Worm (Caenorhabditis elegans) whole organism, L4 larva: ENCODE measurements around the gene nlp-17.

Experiments used
- F10B5.3 ChIP-seq: sonication (generic microtip); optimal IDR thresholded peaks from 2 replicates; lab custom pipeline; 2016; ENCODE audit warnings: mild to moderate bottlenecking, missing genetic modification characterization, missing compliant biosample characterization
- F44E2.7 ChIP-seq: fragments of 200-800 bp; sonication (Bioruptor generic); IDR thresholded peaks from 2 replicates; pipeline ENCODE4 v2.1.2; 2022; ENCODE audit warnings: missing genetic modification characterization, missing compliant biosample characterization
- F49E8.2 ChIP-seq: sonication (generic microtip); optimal IDR thresholded peaks from 2 replicates; lab custom pipeline; 2016; ENCODE audit warnings: missing compliant biosample characterization, mild to moderate bottlenecking, missing genetic modification characterization, borderline replicate concordance
- T20F7.1 ChIP-seq: fragments of 200-800 bp; sonication (Bioruptor generic); optimal IDR thresholded peaks from 2 replicates; lab custom pipeline; 2018; ENCODE audit warnings: mild to moderate bottlenecking, missing genetic modification characterization, missing compliant biosample characterization
- T26A8.4 ChIP-seq: fragments of 200-800 bp; sonication (Bioruptor generic); IDR thresholded peaks from 2 replicates; pipeline ENCODE4 v1.3.6; 2022; ENCODE audit warnings: missing genetic modification characterization, missing compliant biosample characterization
- Y75B8A.6 ChIP-seq: fragments of 200-800 bp; sonication (Bioruptor generic); IDR thresholded peaks from 2 replicates; pipeline ENCODE4 v1.3.6; 2022; ENCODE audit warnings: missing genetic modification reagents, missing genetic modification characterization, missing compliant biosample characterization
- aly-2 ChIP-seq: sonication (generic microtip); optimal IDR thresholded peaks from 2 replicates; lab custom pipeline; 2018; ENCODE audit warnings: missing biosample characterization, missing genetic modification characterization
- arid-1 ChIP-seq: fragments of 200-800 bp; sonication (Bioruptor generic); conservative IDR thresholded peaks from 2 replicates; pipeline ENCODE4 v1.3.6; 2022; ENCODE audit warnings: missing genetic modification reagents, missing genetic modification characterization, missing compliant biosample characterization
- ceh-44 ChIP-seq: fragments of 200-800 bp; sonication (Bioruptor generic); IDR thresholded peaks from 2 replicates; pipeline ENCODE4 v1.3.6; 2022; ENCODE audit warnings: missing genetic modification reagents, missing genetic modification characterization, missing compliant biosample characterization
- ceh-62 ChIP-seq: sonication (generic microtip); optimal IDR thresholded peaks from 2 replicates; lab custom pipeline; 2017; ENCODE audit warnings: missing biosample characterization, missing genetic modification characterization
- ces-1 ChIP-seq: fragments of 150-350 bp; sonication (generic microtip); optimal IDR thresholded peaks from 4 replicates; lab custom pipeline; 2014; ENCODE audit warnings: missing biosample characterization, missing genetic modification reagents, missing genetic modification characterization
- daf-8 ChIP-seq: fragments of 200-800 bp; sonication (Bioruptor generic); IDR thresholded peaks from 2 replicates; pipeline ENCODE4 v1.3.6; 2022; ENCODE audit warnings: missing genetic modification characterization, missing compliant biosample characterization
- egl-27 ChIP-seq: sonication (generic microtip); optimal IDR thresholded peaks from 3 replicates; lab custom pipeline; 2017; ENCODE audit warnings: missing biosample characterization, missing genetic modification reagents, missing genetic modification characterization
- hlh-11 ChIP-seq: fragments of 200-800 bp; sonication (Bioruptor generic); optimal IDR thresholded peaks from 2 replicates; lab custom pipeline; 2018; ENCODE audit warnings: mild to moderate bottlenecking, missing genetic modification characterization, missing compliant biosample characterization
- jun-1 ChIP-seq: fragments of 150-350 bp; optimal IDR thresholded peaks from 2 replicates; lab custom pipeline; 2014; ENCODE audit warnings: missing biosample characterization, missing genetic modification reagents, missing genetic modification characterization
- lim-7 ChIP-seq: fragments of 200-800 bp; sonication (Bioruptor generic); IDR thresholded peaks from 2 replicates; pipeline ENCODE4 v1.3.6; 2022; ENCODE audit warnings: missing genetic modification characterization, missing compliant biosample characterization
- lin-13 ChIP-seq: fragments of 150-350 bp; optimal IDR thresholded peaks from 2 replicates; lab custom pipeline; 2014; ENCODE audit warnings: missing biosample characterization, missing genetic modification reagents, missing genetic modification characterization
- lin-29 ChIP-seq: fragments of 200-800 bp; sonication (Bioruptor generic); IDR thresholded peaks from 2 replicates; pipeline ENCODE4 v1.3.6; 2022; ENCODE audit warnings: missing genetic modification reagents, missing genetic modification characterization, missing compliant biosample characterization
- lin-38 ChIP-seq: fragments of 200-800 bp; sonication (Bioruptor generic); IDR thresholded peaks from 2 replicates; pipeline ENCODE4 v1.3.6; 2022; ENCODE audit warnings: missing genetic modification reagents, missing genetic modification characterization, missing compliant biosample characterization
- lin-39 ChIP-seq: fragments of 150-350 bp; optimal IDR thresholded peaks from 2 replicates; lab custom pipeline; 2014; ENCODE audit warnings: missing biosample characterization, missing genetic modification reagents, missing genetic modification characterization
- madf-5 ChIP-seq, 2 experiments: fragments of 200-800 bp; sonication (Bioruptor generic); IDR thresholded peaks; 2 replicates each; pipeline ENCODE4 v1.3.6; 2022; ENCODE audit warnings: missing compliant biosample characterization in 2 of 2, missing genetic modification characterization in 2 of 2
- mdl-1 ChIP-seq, 2 experiments: fragments of 150-350 bp in 1 of 2; sonication (generic microtip) in 1 of 2; optimal IDR thresholded peaks; 2 replicates each; lab custom pipeline; 2014 to 2017; ENCODE audit warnings: missing biosample characterization in 2 of 2, missing genetic modification characterization in 2 of 2
- mdt-29 ChIP-seq: fragments of 200-800 bp; sonication (Bioruptor generic); IDR thresholded peaks from 2 replicates; pipeline ENCODE4 v1.3.6; 2022; ENCODE audit warnings: missing genetic modification reagents, missing genetic modification characterization, missing compliant biosample characterization
- mxl-2 ChIP-seq: fragments of 200-800 bp; sonication (Bioruptor generic); conservative IDR thresholded peaks from 2 replicates; pipeline ENCODE4 v1.3.6; 2022; ENCODE audit warnings: missing genetic modification reagents, missing genetic modification characterization, missing compliant biosample characterization
- nhr-10 ChIP-seq: fragments of 150-350 bp; optimal IDR thresholded peaks from 2 replicates; lab custom pipeline; 2014; ENCODE audit warnings: missing biosample characterization, missing genetic modification characterization
- nhr-102 ChIP-seq: sonication (generic microtip); optimal IDR thresholded peaks from 2 replicates; lab custom pipeline; 2016; ENCODE audit warnings: mild to moderate bottlenecking, missing genetic modification characterization, moderate library complexity, missing compliant biosample characterization
- nhr-48 ChIP-seq: sonication (generic microtip); optimal IDR thresholded peaks from 2 replicates; lab custom pipeline; 2016; ENCODE audit warnings: mild to moderate bottlenecking, missing genetic modification characterization, missing compliant biosample characterization
- nhr-77 ChIP-seq: fragments of 150-350 bp; optimal IDR thresholded peaks from 2 replicates; lab custom pipeline; 2014; ENCODE audit warnings: missing biosample characterization, missing genetic modification characterization
- pha-4 ChIP-seq, 2 experiments: fragments of 150-350 bp in 1 of 2; fragments of 200-800 bp in 1 of 2; sonication (Bioruptor generic) in 1 of 2; IDR thresholded peaks in 1 of 2; optimal IDR thresholded peaks in 1 of 2; 2 replicates each; pipeline versions ENCODE4 v1.3.6 to Lab custom; 2014 to 2022; ENCODE audit warnings: missing genetic modification characterization in 2 of 2, missing genetic modification reagents in 2 of 2, missing biosample characterization in 1 of 2, missing compliant biosample characterization in 1 of 2
- rbr-2 ChIP-seq: sonication (generic microtip); optimal IDR thresholded peaks from 2 replicates; lab custom pipeline; 2016; ENCODE audit warnings: missing genotype, missing genetic modification characterization, missing compliant biosample characterization
- saeg-2 ChIP-seq: fragments of 200-800 bp; sonication (Bioruptor generic); IDR thresholded peaks from 2 replicates; pipeline ENCODE4 v1.3.6; 2022; ENCODE audit warnings: missing genetic modification reagents, missing genetic modification characterization, missing compliant biosample characterization
- sdz-12 ChIP-seq: fragments of 200-800 bp; sonication (Bioruptor generic); optimal IDR thresholded peaks from 2 replicates; lab custom pipeline; 2018; ENCODE audit warnings: mild to moderate bottlenecking, missing genetic modification characterization, missing compliant biosample characterization
- snpc-4 ChIP-seq: fragments of 150-350 bp; optimal IDR thresholded peaks from 2 replicates; lab custom pipeline; 2014; ENCODE audit warnings: missing biosample characterization, missing genetic modification characterization
- tag-97 ChIP-seq: fragments of 200-800 bp; sonication (Bioruptor generic); IDR thresholded peaks from 2 replicates; pipeline ENCODE4 v1.3.6; 2022; ENCODE audit warnings: missing genetic modification characterization, missing compliant biosample characterization
- unc-62 ChIP-seq, 3 experiments: fragments of 150-350 bp in 1 of 3; sonication (generic microtip); optimal IDR thresholded peaks in 2 of 3; peaks in 1 of 3; 1 replicate in 1 of 3; 2 replicates in 2 of 3; lab custom pipeline; 2014 to 2017; ENCODE audit warnings: missing biosample characterization in 3 of 3, missing genetic modification characterization in 3 of 3, missing genetic modification reagents in 3 of 3, missing genotype in 1 of 3
- zip-2 ChIP-seq: fragments of 150-350 bp; optimal IDR thresholded peaks from 2 replicates; lab custom pipeline; 2014; ENCODE audit warnings: missing biosample characterization, missing genetic modification characterization
- ztf-7 ChIP-seq: fragments of 150-350 bp; optimal IDR thresholded peaks from 2 replicates; lab custom pipeline; 2014; ENCODE audit warnings: missing biosample characterization, missing genetic modification characterization

nlp-17 gene

ce11 chrIV:13482469-13482868 lies 23.1 kb downstream of the nlp-17 start, which contains the start of gene Y38H8A.1:
Gene Y38H8A.1 (plus strand): TSS chrIV:13482769.
- no peak for TF ChIP-seq mdl-1 (tag; optimal IDR thresholded peaks at IDR 0.05; lab: Kevin White, UChicago)
- no peak for TF ChIP-seq rbr-2 (tag; lab: Kevin White, UChicago)
- no peak for TF ChIP-seq jun-1 (tag; lab: Kevin White, UChicago)
- TF ChIP-seq ceh-62 (tag; lab: Kevin White, UChicago), result no peak
- no peak for TF ChIP-seq lin-29 (GFP tag; lab: Robert Waterston, UW)
- no peak for TF ChIP-seq T20F7.1
- no peak for TF ChIP-seq lin-39 (tag; lab: Kevin White, UChicago)
- TF ChIP-seq hlh-11 (tag; lab: Kevin White, UChicago), result no peak
- TF ChIP-seq nhr-102 (tag; lab: Kevin White, UChicago), result no peak
- TF ChIP-seq nhr-10 (tag; lab: Kevin White, UChicago), result no peak
- TF ChIP-seq mxl-2 (GFP tag; lab: Robert Waterston, UW), result no peak
- no peak for TF ChIP-seq ceh-44
- TF ChIP-seq T26A8.4 (GFP tag; lab: Robert Waterston, UW), result no peak

- TF ChIP-seq snpc-4 (tag; lab: Kevin White, UChicago), result no peak
- no peak for TF ChIP-seq ztf-7
- no peak for TF ChIP-seq nhr-77 (tag; lab: Kevin White, UChicago)
- TF ChIP-seq saeg-2 (GFP tag; lab: Robert Waterston, UW), result no peak
- no peak for TF ChIP-seq ceh-44
- TF ChIP-seq zip-2, result no peak
- no peak for TF ChIP-seq jun-1 (tag; lab: Kevin White, UChicago)
- no peak for TF ChIP-seq lin-13 (GFP tag; lab: Kevin White, UChicago)
- no peak for TF ChIP-seq pha-4 (GFP tag; IDR thresholded peaks at IDR 0.05; lab: Robert Waterston, UW)
- no peak for TF ChIP-seq pha-4 (tag; optimal IDR thresholded peaks at IDR 0.05; lab: Kevin White, UChicago)
- TF ChIP-seq mdl-1 (tag; optimal IDR thresholded peaks at IDR 0.05; lab: Kevin White, UChicago), result no peak
- no peak for TF ChIP-seq mdt-29 (GFP tag; lab: Robert Waterston, UW)
- no peak for TF ChIP-seq lin-38 (GFP tag; lab: Robert Waterston, UW)
- TF ChIP-seq T26A8.4 (GFP tag; lab: Robert Waterston, UW), result no peak
- no peak for TF ChIP-seq tag-97 (GFP tag; lab: Robert Waterston, UW)
- no peak for TF ChIP-seq arid-1 (GFP tag; lab: Robert Waterston, UW)
Measured at ce11 chrIV:13474132-13474531, 31.4 kb downstream of the nlp-17 start, which contains the start of gene Y38H8A.2. Gene Y38H8A.2 (plus strand): TSS chrIV:13474432.

- TF ChIP-seq egl-27 (tag; lab: Kevin White, UChicago) (no peak), mdt-29 (GFP tag; lab: Robert Waterston, UW) (no peak), unc-62 (GFP tag; optimal IDR thresholded peaks at IDR 0.05 in 1 of 2; lab: Kevin White, UChicago) (no peak), unc-62 (tag; optimal IDR thresholded peaks at IDR 0.05; lab: Kevin White, UChicago) (no peak), nhr-48 (no peak)
Measured at ce11 chrIV:13472011-13472410, 33.6 kb downstream of the nlp-17 start, which contains the start of the genes ttbk-8.1 and Y38H8A.4. Gene ttbk-8.1 (plus strand): TSS chrIV:13472311. Gene Y38H8A.4 (minus strand): TSS chrIV:13472376.

ce11 chrIV:13465797-13466196 lies 39.8 kb downstream of the nlp-17 start, which contains the start of gene fezf-1:
Gene fezf-1 (plus strand): TSS chrIV:13466097.
- TF ChIP-seq madf-5 (GFP tag; IDR thresholded peaks at IDR 0.05; lab: Robert Waterston, UW), result no peak
- no peak for TF ChIP-seq daf-8 (GFP tag; lab: Robert Waterston, UW)
- TF ChIP-seq T26A8.4 (GFP tag; lab: Robert Waterston, UW), result no peak
- TF ChIP-seq mdl-1 (tag; optimal IDR thresholded peaks at IDR 0.05; lab: Kevin White, UChicago), result no peak
- TF ChIP-seq sdz-12, result no peak
- no peak for TF ChIP-seq Y75B8A.6 (GFP tag; lab: Robert Waterston, UW)
- TF ChIP-seq F44E2.7 (GFP tag; lab: Robert Waterston, UW), result no peak
- TF ChIP-seq F10B5.3 (tag; lab: Kevin White, UChicago), result no peak
- no peak for TF ChIP-seq mdt-29 (GFP tag; lab: Robert Waterston, UW)
- no peak for TF ChIP-seq aly-2 (tag; lab: Kevin White, UChicago)
- no peak for TF ChIP-seq lim-7
- TF ChIP-seq ces-1 (GFP tag; lab: Kevin White, UChicago), result no peak
- no peak for TF ChIP-seq F49E8.2 (tag; lab: Kevin White, UChicago)
- TF ChIP-seq mxl-2 (GFP tag; lab: Robert Waterston, UW), result no peak
- TF ChIP-seq, all 104 proteins: peak for 0
